Fruit fly (Drosophila melanogaster) whole organism, pupa: ENCODE data around the gene BORCS5.

ENCODE experiments used
- CG10348 ChIP-seq: fragments of 200-800 bp; sonication (Bioruptor generic); IDR thresholded peaks from 2 replicates; pipeline ENCODE4 v1.3.6; 2022; ENCODE audit warnings: missing biosample characterization, missing genetic modification characterization
- CG12605 ChIP-seq: fragments of 200-800 bp; sonication (Bioruptor generic); IDR thresholded peaks from 2 replicates; pipeline ENCODE4 v1.3.6; 2022; ENCODE audit warnings: missing biosample characterization, missing genetic modification characterization
- CG13204 ChIP-seq: fragments of 200-800 bp; sonication (Bioruptor generic); optimal IDR thresholded peaks from 2 replicates; lab custom pipeline; 2018; ENCODE audit warnings: missing biosample characterization, mild to moderate bottlenecking, missing genetic modification characterization, moderate library complexity
- CG14655 ChIP-seq: fragments of 200-800 bp; sonication (Bioruptor generic); optimal IDR thresholded peaks from 3 replicates; lab custom pipeline; 2017; ENCODE audit warnings: mild to moderate bottlenecking, missing biosample characterization, missing genetic modification reagents, missing genetic modification characterization
- CG15710 ChIP-seq: fragments of 200-800 bp; sonication (Bioruptor generic); optimal IDR thresholded peaks from 2 replicates; lab custom pipeline; 2018; ENCODE audit warnings: missing biosample characterization, mild to moderate bottlenecking, missing genetic modification characterization, moderate library complexity
- CG17806 ChIP-seq: fragments of 200-800 bp; sonication (Bioruptor generic); optimal IDR thresholded peaks from 2 replicates; lab custom pipeline; 2018; ENCODE audit warnings: missing biosample characterization, mild to moderate bottlenecking, missing genetic modification characterization, moderate library complexity
- CG32121 ChIP-seq: fragments of 200-800 bp; sonication (Bioruptor generic); IDR thresholded peaks from 2 replicates; pipeline ENCODE4 v1.3.6; 2022; ENCODE audit warnings: missing biosample characterization, missing genetic modification characterization
- CG34367 ChIP-seq: fragments of 200-800 bp; sonication (Bioruptor generic); optimal IDR thresholded peaks from 2 replicates; lab custom pipeline; 2018; ENCODE audit warnings: missing biosample characterization, mild to moderate bottlenecking, missing genetic modification characterization
- CG4496 ChIP-seq: fragments of 200-800 bp; sonication (Bioruptor generic); IDR thresholded peaks from 3 replicates; pipeline ENCODE4 v1.3.6; 2022; ENCODE audit warnings: missing biosample characterization, missing genetic modification characterization
- CG8159 ChIP-seq: fragments of 200-800 bp; sonication (Bioruptor generic); optimal IDR thresholded peaks from 3 replicates; lab custom pipeline; 2018; ENCODE audit warnings: missing biosample characterization, mild to moderate bottlenecking, missing genetic modification characterization, moderate library complexity
- CG8301 ChIP-seq: fragments of 200-800 bp; sonication (Bioruptor generic); optimal IDR thresholded peaks from 2 replicates; lab custom pipeline; 2018; ENCODE audit warnings: missing biosample characterization, mild to moderate bottlenecking, missing genetic modification characterization
- CG9948 ChIP-seq: fragments of 200-800 bp; sonication (Bioruptor generic); optimal IDR thresholded peaks from 2 replicates; lab custom pipeline; 2018; ENCODE audit warnings: missing biosample characterization, mild to moderate bottlenecking, missing genetic modification characterization, moderate library complexity
- D1 ChIP-seq: fragments of 200-800 bp; sonication (Bioruptor generic); optimal IDR thresholded peaks from 2 replicates; lab custom pipeline; 2018; ENCODE audit warnings: missing biosample characterization, mild to moderate bottlenecking, missing genetic modification characterization, moderate library complexity
- EcR ChIP-seq: fragments of 200-800 bp; sonication (Bioruptor generic); optimal IDR thresholded peaks from 3 replicates; lab custom pipeline; 2019; ENCODE audit warnings: missing biosample characterization, missing genetic modification characterization, mild to moderate bottlenecking, moderate library complexity, missing genetic modification reagents
- Ets98B ChIP-seq: fragments of 200-800 bp; sonication (Bioruptor generic); IDR thresholded peaks from 2 replicates; pipeline ENCODE4 v1.3.6; 2022; ENCODE audit warnings: missing biosample characterization, missing genetic modification characterization
- Pif1A ChIP-seq: fragments of 200-800 bp; sonication (Bioruptor generic); optimal IDR thresholded peaks from 3 replicates; lab custom pipeline; 2016; ENCODE audit warnings: missing biosample characterization, missing genetic modification characterization
- Pif1B ChIP-seq: fragments of 200-800 bp; sonication (Bioruptor generic); optimal IDR thresholded peaks from 3 replicates; lab custom pipeline; 2016; ENCODE audit warnings: missing biosample characterization, missing genetic modification characterization
- Snoo ChIP-seq: fragments of 200-800 bp; sonication (Bioruptor generic); optimal IDR thresholded peaks from 3 replicates; lab custom pipeline; 2017; ENCODE audit warnings: missing biosample characterization, mild to moderate bottlenecking, missing genetic modification characterization, inconsistent platforms
- fd96Ca ChIP-seq: fragments of 200-800 bp; sonication (Bioruptor generic); IDR thresholded peaks from 3 replicates; pipeline ENCODE4 v1.3.6; 2022; ENCODE audit warnings: missing biosample characterization, missing genetic modification characterization
- gl ChIP-seq: fragments of 200-800 bp; sonication (Bioruptor generic); optimal IDR thresholded peaks from 2 replicates; lab custom pipeline; 2018; ENCODE audit warnings: missing biosample characterization, mild to moderate bottlenecking, missing genetic modification characterization
- rn ChIP-seq: fragments of 200-800 bp; sonication (Bioruptor generic); IDR thresholded peaks from 2 replicates; pipeline ENCODE4 v1.3.6; 2022; ENCODE audit warnings: missing biosample characterization, missing genetic modification characterization

Gene BORCS5

DNA sequence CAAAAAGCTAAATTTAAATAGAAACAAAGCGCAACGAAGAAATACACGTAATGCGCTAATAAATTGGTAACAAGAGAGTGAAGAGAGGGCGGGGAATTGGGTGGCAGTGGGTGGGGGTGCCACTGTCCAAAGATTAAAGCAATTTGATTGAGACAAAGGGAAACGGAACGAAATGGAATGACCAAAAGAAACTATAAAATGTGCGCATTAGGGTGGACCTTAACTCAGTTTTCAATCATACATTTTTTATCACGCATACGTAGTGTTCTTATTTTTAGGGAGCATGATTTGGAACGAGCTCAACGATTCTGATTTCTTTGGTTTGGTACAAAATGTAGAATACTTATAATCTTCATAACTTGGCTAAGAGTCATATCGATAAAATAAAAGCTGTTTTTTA, 50.6 kb downstream of the BORCS5 start:
- peak; percentile 61; the same call in 2 of the 3 replicates for TF ChIP-seq CG4496 (GFP tag; lab: Robert Waterston, UW)
- no peak; the same call in 2 of the 3 replicates for TF ChIP-seq fd96Ca (GFP tag; lab: Robert Waterston, UW)
- TF ChIP-seq CG17806 (tag; lab: Kevin White, UChicago): no peak
- peak; percentile 33 for TF ChIP-seq CG8301 (tag; lab: Kevin White, UChicago)
- 0 out of 2 replicates have a peak, but pooled peaks have one; percentile 17 for TF ChIP-seq CG32121 (GFP tag; lab: Robert Waterston, UW)
- TF ChIP-seq CG34367 (tag; lab: Kevin White, UChicago): no peak
- TF ChIP-seq Pif1A: peak; percentile 27
- no peak for TF ChIP-seq EcR (GFP tag; lab: Kevin White, UChicago)
- no peak for TF ChIP-seq CG10348 (GFP tag; lab: Robert Waterston, UW)
- no peak for TF ChIP-seq D1 (tag; lab: Kevin White, UChicago)
- no peak for TF ChIP-seq CG12605 (GFP tag; lab: Robert Waterston, UW)
- TF ChIP-seq Snoo (tag; lab: Kevin White, UChicago): no peak
- no peak for TF ChIP-seq rn (GFP tag; lab: Robert Waterston, UW)
- TF ChIP-seq Ets98B (GFP tag; lab: Robert Waterston, UW): peak; percentile 47
- TF ChIP-seq gl (tag; lab: Kevin White, UChicago): no peak
- peak; percentile 81 for TF ChIP-seq CG8159 (tag; lab: Kevin White, UChicago)
- peak; percentile 25 for TF ChIP-seq CG14655 (GFP tag; lab: Kevin White, UChicago)
- no peak for TF ChIP-seq CG15710 (tag; lab: Kevin White, UChicago)
- no peak for TF ChIP-seq CG9948 (tag; lab: Kevin White, UChicago)
- TF ChIP-seq Pif1B (GFP tag; lab: Kevin White, UChicago): no peak
- TF ChIP-seq CG13204 (GFP tag; lab: Kevin White, UChicago): no peak
